Fruit fly (Drosophila melanogaster) whole organism, embryonic: ENCODE measurements around the gene dock.
A peak's percentile ranks its signal among the peaks of the same experiment; 100 is the strongest.

Experiments used
- Bteb2 ChIP-seq: fragments of 200-800 bp; sonication (Bioruptor generic); optimal IDR thresholded peaks from 2 replicates; lab custom pipeline; 2016; ENCODE audit warnings: missing biosample characterization, missing genetic modification characterization
- CG10147 ChIP-seq: fragments of 200-800 bp; sonication (Bioruptor generic); optimal IDR thresholded peaks from 2 replicates; lab custom pipeline; 2019; ENCODE audit warnings: missing biosample characterization, mild to moderate bottlenecking, missing genetic modification characterization, moderate library complexity
- CG10274 ChIP-seq: fragments of 200-800 bp; sonication (Bioruptor generic); optimal IDR thresholded peaks from 3 replicates; lab custom pipeline; 2017; ENCODE audit warnings: missing biosample characterization, mild to moderate bottlenecking, missing genetic modification characterization
- CG10431 ChIP-seq: fragments of 200-800 bp; sonication (Bioruptor generic); optimal IDR thresholded peaks from 3 replicates; lab custom pipeline; 2018; ENCODE audit warnings: missing biosample characterization, mild to moderate bottlenecking, missing genetic modification characterization
- CG10959 ChIP-seq: fragments of 200-800 bp; sonication (Bioruptor generic); IDR thresholded peaks from 2 replicates; pipeline ENCODE4 v1.3.6; 2022; ENCODE audit warnings: missing biosample characterization, missing genetic modification characterization
- CG13424 ChIP-seq: fragments of 200-800 bp; sonication (Bioruptor generic); optimal IDR thresholded peaks from 2 replicates; lab custom pipeline; 2019; ENCODE audit warnings: missing biosample characterization, mild to moderate bottlenecking, missing genetic modification characterization, moderate library complexity
- CG15073 ChIP-seq: fragments of 200-800 bp; sonication (Bioruptor generic); optimal IDR thresholded peaks from 2 replicates; lab custom pipeline; 2016; ENCODE audit warnings: missing biosample characterization, missing genetic modification characterization
- CG2129 ChIP-seq: fragments of 200-800 bp; sonication (Bioruptor generic); IDR thresholded peaks from 2 replicates; pipeline ENCODE4 v1.3.6; 2022; ENCODE audit warnings: missing biosample characterization, missing genetic modification characterization; ENCODE audit not compliant: partially characterized antibody
- CG2199 ChIP-seq: fragments of 200-800 bp; sonication (Bioruptor generic); IDR thresholded peaks from 3 replicates; pipeline ENCODE4 v1.3.6; 2022; ENCODE audit warnings: missing biosample characterization, missing genetic modification characterization
- CG30403 ChIP-seq: fragments of 200-800 bp; sonication (Bioruptor generic); optimal IDR thresholded peaks from 3 replicates; lab custom pipeline; 2016; ENCODE audit warnings: missing biosample characterization, missing genetic modification characterization
- CG30431 ChIP-seq: fragments of 200-800 bp; sonication (Bioruptor generic); optimal IDR thresholded peaks from 2 replicates; lab custom pipeline; 2017; ENCODE audit warnings: missing biosample characterization, missing genetic modification characterization
- CG3407 ChIP-seq: fragments of 200-800 bp; sonication (Bioruptor generic); optimal IDR thresholded peaks from 2 replicates; lab custom pipeline; 2018; ENCODE audit warnings: missing biosample characterization, mild to moderate bottlenecking, missing genetic modification characterization
- CG34422 ChIP-seq: fragments of 200-800 bp; sonication (Bioruptor generic); IDR thresholded peaks from 3 replicates; pipeline ENCODE4 v1.3.6; 2022; ENCODE audit warnings: missing biosample characterization, missing genetic modification characterization
- CG4328 ChIP-seq: fragments of 200-800 bp; sonication (Bioruptor generic); optimal IDR thresholded peaks from 3 replicates; lab custom pipeline; 2017; ENCODE audit warnings: missing biosample characterization, missing genetic modification reagents, missing genetic modification characterization
- CG4360 ChIP-seq: fragments of 200-800 bp; sonication (Bioruptor generic); IDR thresholded peaks from 2 replicates; pipeline ENCODE4 v1.3.6; 2022; ENCODE audit warnings: missing biosample characterization, missing genetic modification characterization
- CG5180 ChIP-seq: fragments of 200-800 bp; sonication (Bioruptor generic); optimal IDR thresholded peaks from 3 replicates; lab custom pipeline; 2017; ENCODE audit warnings: missing biosample characterization, missing genetic modification characterization, mild to moderate bottlenecking, moderate library complexity, missing genetic modification reagents
- CG7786 ChIP-seq: fragments of 200-800 bp; sonication (Bioruptor generic); optimal IDR thresholded peaks from 2 replicates; lab custom pipeline; 2016; ENCODE audit warnings: missing biosample characterization, missing genetic modification characterization
- CG8281 ChIP-seq: fragments of 200-800 bp; sonication (Bioruptor generic); optimal IDR thresholded peaks from 2 replicates; lab custom pipeline; 2018; ENCODE audit warnings: missing biosample characterization, mild to moderate bottlenecking, missing genetic modification characterization, moderate library complexity
- CG8290 ChIP-seq, 3 experiments: fragments of 200-800 bp; sonication (Bioruptor generic); optimal IDR thresholded peaks; 2 replicates each; lab custom pipeline; 2016 to 2019; ENCODE audit warnings: missing biosample characterization in 3 of 3, missing genetic modification characterization in 3 of 3, mild to moderate bottlenecking in 2 of 3, moderate library complexity in 1 of 3
- CG9609 ChIP-seq: fragments of 200-800 bp; sonication (Bioruptor generic); optimal IDR thresholded peaks from 3 replicates; lab custom pipeline; 2016; ENCODE audit warnings: missing biosample characterization, missing genetic modification characterization
- Ets97D ChIP-seq: fragments of 200-800 bp; sonication (Bioruptor generic); optimal IDR thresholded peaks from 3 replicates; lab custom pipeline; 2016; ENCODE audit warnings: missing biosample characterization, missing genetic modification characterization
- Hr3 ChIP-seq: fragments of 200-800 bp; sonication (Bioruptor generic); optimal IDR thresholded peaks from 3 replicates; lab custom pipeline; 2016; ENCODE audit warnings: missing biosample characterization, missing genetic modification characterization
- Hr78 ChIP-seq, 2 experiments: fragments of 200-800 bp in 1 of 2; fragments of >200 bp in 1 of 2; sonication (Bioruptor generic) in 1 of 2; optimal IDR thresholded peaks; 2 replicates each; lab custom pipeline; 2017 to 2019; ENCODE audit warnings: missing biosample characterization in 2 of 2, missing genetic modification characterization in 2 of 2, mild to moderate bottlenecking in 1 of 2, moderate library complexity in 1 of 2
- MTF-1 ChIP-seq: fragments of 200-800 bp; sonication (Bioruptor generic); optimal IDR thresholded peaks from 2 replicates; lab custom pipeline; 2018; ENCODE audit warnings: missing biosample characterization, mild to moderate bottlenecking, missing genetic modification characterization, borderline replicate concordance
- Mrtf ChIP-seq: fragments of 200-800 bp; sonication (Bioruptor generic); IDR thresholded peaks from 3 replicates; pipeline ENCODE4 v1.3.6; 2022; ENCODE audit warnings: missing biosample characterization, missing genetic modification characterization
- Nf-YC ChIP-seq: fragments of 200-800 bp; optimal IDR thresholded peaks from 3 replicates; lab custom pipeline; 2019; ENCODE audit warnings: missing biosample characterization, mild to moderate bottlenecking, missing genetic modification characterization, moderate library complexity
- Poxn ChIP-seq: fragments of 200-800 bp; sonication (Bioruptor generic); IDR thresholded peaks from 2 replicates; pipeline ENCODE4 v1.3.6; 2022; ENCODE audit warnings: missing biosample characterization, missing genetic modification characterization
- Ravus ChIP-seq: fragments of 200-800 bp; sonication (Bioruptor generic); IDR thresholded peaks from 2 replicates; pipeline ENCODE4 v1.3.6; 2022; ENCODE audit warnings: missing biosample characterization, missing genetic modification characterization
- Taf1 ChIP-seq: fragments of 200-800 bp; sonication (Bioruptor generic); IDR thresholded peaks from 2 replicates; pipeline ENCODE4 v1.3.6; 2022; ENCODE audit warnings: missing biosample characterization, missing genetic modification characterization
- Tbp ChIP-seq: fragments of >200 bp; optimal IDR thresholded peaks from 2 replicates; lab custom pipeline; 2018; ENCODE audit warnings: missing biosample characterization, missing genetic modification characterization
- Vsx1 ChIP-seq: fragments of 200-800 bp; sonication (Bioruptor generic); optimal IDR thresholded peaks from 2 replicates; lab custom pipeline; 2017; ENCODE audit warnings: missing biosample characterization, mild to moderate bottlenecking, missing genetic modification characterization, missing genetic modification reagents
- Xbp1 ChIP-seq: fragments of 200-800 bp; sonication (Bioruptor generic); optimal IDR thresholded peaks from 3 replicates; lab custom pipeline; 2016; ENCODE audit warnings: missing biosample characterization, mild to moderate bottlenecking, missing genetic modification characterization
- ash1 ChIP-seq: fragments of 200-800 bp; sonication (Bioruptor generic); optimal IDR thresholded peaks from 2 replicates; lab custom pipeline; 2018; ENCODE audit warnings: missing biosample characterization, mild to moderate bottlenecking, missing genetic modification characterization
- ato ChIP-seq: fragments of 200-800 bp; sonication (Bioruptor generic); IDR thresholded peaks from 2 replicates; pipeline ENCODE4 v1.3.6; 2022; ENCODE audit warnings: missing biosample characterization, missing genetic modification characterization; ENCODE audit not compliant: partially characterized antibody
- cato ChIP-seq: fragments of 200-800 bp; sonication (Bioruptor generic); optimal IDR thresholded peaks from 2 replicates; lab custom pipeline; 2016; ENCODE audit warnings: missing biosample characterization, missing genetic modification characterization, borderline replicate concordance
- chif ChIP-seq, 2 experiments: fragments of 200-800 bp; sonication (Bioruptor generic); optimal IDR thresholded peaks; 3 replicates each; lab custom pipeline; 2016; ENCODE audit warnings: missing biosample characterization in 2 of 2, missing genetic modification characterization in 2 of 2
- ewg ChIP-seq: fragments of 200-800 bp; sonication (Bioruptor generic); optimal IDR thresholded peaks from 3 replicates; lab custom pipeline; 2017; ENCODE audit warnings: mild to moderate bottlenecking, missing biosample characterization, missing genetic modification reagents, missing genetic modification characterization
- ind ChIP-seq: fragments of 200-800 bp; sonication (Bioruptor generic); optimal IDR thresholded peaks from 3 replicates; lab custom pipeline; 2016; ENCODE audit warnings: missing biosample characterization, missing genetic modification characterization
- onecut ChIP-seq: fragments of 200-800 bp; sonication (Bioruptor generic); IDR thresholded peaks from 2 replicates; pipeline ENCODE4 v1.3.6; 2022; ENCODE audit warnings: missing biosample characterization, missing genetic modification characterization
- pan ChIP-seq, 4 experiments: fragments of >200 bp in 3 of 4; fragments of 200-800 bp in 1 of 4; sonication (Bioruptor generic) in 1 of 4; optimal IDR thresholded peaks in 3 of 4; IDR thresholded peaks in 1 of 4; 2 replicates each; pipeline versions ENCODE4 v1.3.6 to Lab custom; 2017 to 2022; ENCODE audit warnings: missing biosample characterization in 2 of 4, missing genetic modification characterization in 2 of 4, mixed read lengths in 1 of 4
- seq ChIP-seq: fragments of 200-800 bp; sonication (Bioruptor generic); IDR thresholded peaks from 2 replicates; pipeline ENCODE4 v1.3.6; 2022; ENCODE audit warnings: missing biosample characterization, missing genetic modification characterization
- slbo ChIP-seq: fragments of 200-800 bp; sonication (Bioruptor generic); IDR thresholded peaks from 2 replicates; pipeline ENCODE4 v1.3.6; 2022; ENCODE audit warnings: missing biosample characterization, missing genetic modification characterization
- sob ChIP-seq: fragments of 200-800 bp; sonication (Bioruptor generic); IDR thresholded peaks from 2 replicates; pipeline ENCODE4 v1.3.6; 2022; ENCODE audit warnings: missing biosample characterization, missing genetic modification characterization
- stwl ChIP-seq: fragments of 200-800 bp; sonication (Bioruptor generic); optimal IDR thresholded peaks from 3 replicates; lab custom pipeline; 2018; ENCODE audit warnings: missing biosample characterization, mild to moderate bottlenecking, missing genetic modification characterization, moderate library complexity
- tin ChIP-seq: fragments of 200-800 bp; sonication (Bioruptor generic); optimal IDR thresholded peaks from 3 replicates; lab custom pipeline; 2016; ENCODE audit warnings: missing biosample characterization, missing genetic modification characterization
- toy ChIP-seq: fragments of 200-800 bp; sonication (Bioruptor generic); IDR thresholded peaks from 2 replicates; pipeline ENCODE4 v1.3.6; 2022; ENCODE audit warnings: missing biosample characterization, missing genetic modification characterization
- tup ChIP-seq: fragments of 200-800 bp; sonication (Bioruptor generic); optimal IDR thresholded peaks from 2 replicates; lab custom pipeline; 2016; ENCODE audit warnings: missing biosample characterization, mild to moderate bottlenecking, missing genetic modification characterization, moderate library complexity

Gene dock

DNA sequence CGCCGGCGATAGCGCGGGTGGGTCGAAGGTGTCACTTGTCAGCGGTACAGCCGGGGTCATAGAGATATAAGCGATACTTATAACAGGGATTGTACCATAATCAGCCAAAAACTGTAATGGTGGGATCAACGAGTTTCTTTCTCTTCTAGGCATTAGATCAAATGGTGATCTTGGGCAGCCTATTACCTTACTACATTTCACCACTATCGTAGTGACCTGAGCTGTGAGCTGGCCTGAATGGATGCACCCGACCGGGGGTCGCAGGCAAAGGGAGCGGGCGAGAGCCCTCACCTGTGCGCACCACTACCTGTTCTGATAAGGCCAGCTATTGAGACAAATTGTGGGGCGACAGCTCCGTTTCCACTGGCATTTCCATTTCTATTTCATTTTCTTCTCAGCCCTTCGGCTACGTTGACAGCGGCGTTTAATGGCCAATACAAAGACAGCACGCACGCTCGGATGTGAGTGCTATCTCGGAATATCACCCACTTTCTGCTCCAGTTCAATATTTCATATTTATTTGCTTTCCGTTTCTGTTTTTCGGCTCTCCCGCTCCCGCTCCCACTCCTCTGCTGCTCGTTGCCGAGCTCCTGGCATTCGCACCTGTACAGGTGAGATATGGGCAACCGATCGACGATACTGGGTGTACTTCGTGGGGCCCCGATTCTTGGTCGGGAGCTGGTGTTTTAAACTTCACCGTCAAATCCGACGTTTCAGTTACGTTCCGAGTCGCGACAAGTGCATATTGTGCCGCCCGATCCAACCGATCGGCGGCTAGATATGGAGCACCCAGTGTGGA lies 31.1 kb downstream of the dock start (continued):
- TF ChIP-seq Poxn (GFP tag; lab: Robert Waterston, UW), result no peak
- peak; percentile 46 for TF ChIP-seq cato (GFP tag; lab: Kevin White, UChicago)
- TF ChIP-seq Bteb2, result no peak
- TF ChIP-seq CG8281 (tag; lab: Kevin White, UChicago), result peak; percentile 48
- TF ChIP-seq CG10431 (GFP tag; lab: Kevin White, UChicago), result no peak
- TF ChIP-seq tin (GFP tag; lab: Kevin White, UChicago), result peak; percentile 46
- TF ChIP-seq Ets97D (GFP tag; lab: Kevin White, UChicago), result no peak
- TF ChIP-seq CG30431, result peak; percentile 81
- TF ChIP-seq CG4360 (GFP tag; lab: Robert Waterston, UW), result no peak
- no peak for TF ChIP-seq ato
- no peak for TF ChIP-seq ash1 (GFP tag; lab: Kevin White, UChicago)
- no peak for TF ChIP-seq CG8290 (GFP tag; optimal IDR thresholded peaks at IDR 0.05; lab: Kevin White, UChicago)
- TF ChIP-seq CG8290 (tag; optimal IDR thresholded peaks at IDR 0.05; lab: Kevin White, UChicago), result peak in 1 of 2 experiments; percentile 89
- peak; percentile 72 for TF ChIP-seq CG30403
- no peak for TF ChIP-seq toy (GFP tag; lab: Robert Waterston, UW)
- peak; percentile 40 for TF ChIP-seq tup
- peak; percentile 63 for TF ChIP-seq CG9609 (GFP tag; lab: Kevin White, UChicago)
- peak; percentile 83; the same call in 1 of the 3 replicates for TF ChIP-seq CG2199 (GFP tag; lab: Robert Waterston, UW)
- peak; percentile 71 for TF ChIP-seq CG10959 (GFP tag; lab: Robert Waterston, UW)
- TF ChIP-seq CG10274, result peak; percentile 29
- TF ChIP-seq CG5180 (GFP tag; lab: Kevin White, UChicago), result peak; percentile 61
- peak; percentile 53; the same call in 1 of the 2 replicates for TF ChIP-seq Taf1 (GFP tag; lab: Robert Waterston, UW)
- TF ChIP-seq Tbp (GFP tag; lab: Kevin White, UChicago), result no peak
- TF ChIP-seq Hr78 (GFP tag; optimal IDR thresholded peaks at IDR 0.05; lab: Kevin White, UChicago), result peak in 1 of 2 experiments; percentile 99
- peak; percentile 77 for TF ChIP-seq slbo (GFP tag; lab: Robert Waterston, UW)
- TF ChIP-seq Hr3 (GFP tag; lab: Kevin White, UChicago), result peak; percentile 61
- TF ChIP-seq CG7786 (GFP tag; lab: Kevin White, UChicago), result peak; percentile 67
- peak; percentile 69 for TF ChIP-seq onecut (GFP tag; lab: Robert Waterston, UW)
- TF ChIP-seq ind (GFP tag; lab: Kevin White, UChicago), result peak; percentile 80
- TF ChIP-seq CG4328 (GFP tag; lab: Kevin White, UChicago), result no peak
- TF ChIP-seq CG15073 (GFP tag; lab: Kevin White, UChicago), result no peak
- TF ChIP-seq Vsx1 (GFP tag; lab: Kevin White, UChicago), result peak; percentile 58
- no peak for TF ChIP-seq CG2129 (GFP tag; lab: Robert Waterston, UW)
- TF ChIP-seq Xbp1, result peak; percentile 71
- peak; percentile 74 for TF ChIP-seq MTF-1 (GFP tag; lab: Kevin White, UChicago)
- no peak for TF ChIP-seq stwl (tag; lab: Kevin White, UChicago)
- TF ChIP-seq chif (GFP tag; optimal IDR thresholded peaks at IDR 0.05; lab: Kevin White, UChicago), result peak; percentile 53 to 79
- peak; percentile 83 for TF ChIP-seq CG34422
- TF ChIP-seq CG13424, result peak; percentile 75
- peak; percentile 59; the same call in 1 of the 2 replicates for TF ChIP-seq seq (GFP tag; lab: Robert Waterston, UW)
- TF ChIP-seq CG10147, result peak; percentile 29
- peak; percentile 5; the same call in 1 of the 2 replicates for TF ChIP-seq Ravus (GFP tag; lab: Robert Waterston, UW)
- peak; percentile 68; the same call in 1 of the 2 replicates for TF ChIP-seq sob (GFP tag; lab: Robert Waterston, UW)
- TF ChIP-seq pan (optimal IDR thresholded peaks at IDR 0.05; lab: Kevin White, UChicago), result no peak
- peak in 1 of 2 experiments; percentile 84 for TF ChIP-seq pan (GFP tag; optimal IDR thresholded peaks at IDR 0.05 in 1 of 2, IDR thresholded peaks at IDR 0.05 in 1 of 2)
- peak; percentile 71 for TF ChIP-seq CG3407 (GFP tag; lab: Kevin White, UChicago)
- TF ChIP-seq ewg (GFP tag; lab: Kevin White, UChicago), result peak; percentile 77
- TF ChIP-seq Nf-YC, result peak; percentile 23
- peak; percentile 71 for TF ChIP-seq Mrtf (GFP tag; lab: Robert Waterston, UW)
